Worm (Caenorhabditis elegans) whole organism, L4 larva: ENCODE results near the gene mrps-12.

Experiments
- F10B5.3 ChIP-seq: sonication (generic microtip); optimal IDR thresholded peaks from 2 replicates; lab custom pipeline; 2016; ENCODE audit warnings: mild to moderate bottlenecking, missing genetic modification characterization, missing compliant biosample characterization
- F44E2.7 ChIP-seq: fragments of 200-800 bp; sonication (Bioruptor generic); IDR thresholded peaks from 2 replicates; pipeline ENCODE4 v2.1.2; 2022; ENCODE audit warnings: missing genetic modification characterization, missing compliant biosample characterization
- R02D3.7 ChIP-seq: fragments of 150-350 bp; sonication (generic microtip); optimal IDR thresholded peaks from 3 replicates; lab custom pipeline; 2014; ENCODE audit warnings: missing biosample characterization, missing genetic modification characterization
- T20F7.1 ChIP-seq: fragments of 200-800 bp; sonication (Bioruptor generic); optimal IDR thresholded peaks from 2 replicates; lab custom pipeline; 2018; ENCODE audit warnings: mild to moderate bottlenecking, missing genetic modification characterization, missing compliant biosample characterization
- Y48G9A.11 ChIP-seq: fragments of 200-800 bp; sonication (Bioruptor generic); IDR thresholded peaks from 2 replicates; pipeline ENCODE4 v1.3.6; 2022; ENCODE audit warnings: missing genetic modification reagents, missing genetic modification characterization, missing compliant biosample characterization
- aha-1 ChIP-seq: fragments of 150-350 bp; peaks from one replicate; lab custom pipeline; 2014; ENCODE audit warnings: missing biosample characterization, missing genetic modification characterization
- ama-1 ChIP-seq: fragments of 150-350 bp; optimal IDR thresholded peaks from 2 replicates; lab custom pipeline; 2014; ENCODE audit warnings: inconsistent platforms, mixed read lengths
- arid-1 ChIP-seq: fragments of 200-800 bp; sonication (Bioruptor generic); conservative IDR thresholded peaks from 2 replicates; pipeline ENCODE4 v1.3.6; 2022; ENCODE audit warnings: missing genetic modification reagents, missing genetic modification characterization, missing compliant biosample characterization
- ceh-20 ChIP-seq: fragments of 200-800 bp; sonication (Bioruptor generic); IDR thresholded peaks from 2 replicates; pipeline ENCODE4 v1.3.6; 2022; ENCODE audit warnings: missing genetic modification reagents, missing genetic modification characterization, missing compliant biosample characterization
- ceh-62 ChIP-seq: sonication (generic microtip); optimal IDR thresholded peaks from 2 replicates; lab custom pipeline; 2017; ENCODE audit warnings: missing biosample characterization, missing genetic modification characterization
- ceh-82 ChIP-seq: sonication (generic microtip); optimal IDR thresholded peaks from 2 replicates; lab custom pipeline; 2017; ENCODE audit warnings: missing biosample characterization, missing genetic modification characterization
- dmd-6 ChIP-seq: fragments of 200-800 bp; sonication (Bioruptor generic); IDR thresholded peaks from 2 replicates; pipeline ENCODE4 v1.3.6; 2022; ENCODE audit warnings: missing genetic modification reagents, missing genetic modification characterization, missing compliant biosample characterization
- duxl-1 ChIP-seq: sonication (generic microtip); optimal IDR thresholded peaks from 2 replicates; lab custom pipeline; 2016; ENCODE audit warnings: mild to moderate bottlenecking, missing genetic modification characterization, moderate library complexity, missing compliant biosample characterization; ENCODE audit not compliant: poor library complexity
- dve-1 ChIP-seq: sonication (generic microtip); optimal IDR thresholded peaks from 2 replicates; lab custom pipeline; 2017; ENCODE audit warnings: antibody characterized with exemption, mild to moderate bottlenecking, missing genetic modification characterization, missing compliant biosample characterization; ENCODE audit not compliant: insufficient read depth
- egl-43 ChIP-seq: fragments of 200-800 bp; sonication (Bioruptor generic); IDR thresholded peaks from 2 replicates; pipeline ENCODE4 v1.3.6; 2022; ENCODE audit warnings: missing genetic modification reagents, missing genetic modification characterization, missing compliant biosample characterization
- hlh-11 ChIP-seq: fragments of 200-800 bp; sonication (Bioruptor generic); optimal IDR thresholded peaks from 2 replicates; lab custom pipeline; 2018; ENCODE audit warnings: mild to moderate bottlenecking, missing genetic modification characterization, missing compliant biosample characterization
- lim-7 ChIP-seq: fragments of 200-800 bp; sonication (Bioruptor generic); IDR thresholded peaks from 2 replicates; pipeline ENCODE4 v1.3.6; 2022; ENCODE audit warnings: missing genetic modification characterization, missing compliant biosample characterization
- lin-15B ChIP-seq: fragments of 150-350 bp; sonication (generic microtip); optimal IDR thresholded peaks from 3 replicates; lab custom pipeline; 2014; ENCODE audit warnings: missing biosample characterization, missing genetic modification characterization
- lin-38 ChIP-seq: fragments of 200-800 bp; sonication (Bioruptor generic); IDR thresholded peaks from 2 replicates; pipeline ENCODE4 v1.3.6; 2022; ENCODE audit warnings: missing genetic modification reagents, missing genetic modification characterization, missing compliant biosample characterization
- lsy-2 ChIP-seq, 2 experiments: fragments of 150-350 bp in 1 of 2; sonication (generic microtip) in 1 of 2; optimal IDR thresholded peaks; 2 replicates each; lab custom pipeline; 2014 to 2017; ENCODE audit warnings: missing biosample characterization in 2 of 2, missing genetic modification characterization in 2 of 2
- mdl-1 ChIP-seq, 2 experiments: fragments of 150-350 bp in 1 of 2; sonication (generic microtip) in 1 of 2; optimal IDR thresholded peaks; 2 replicates each; lab custom pipeline; 2014 to 2017; ENCODE audit warnings: missing biosample characterization in 2 of 2, missing genetic modification characterization in 2 of 2
- mdt-29 ChIP-seq: fragments of 200-800 bp; sonication (Bioruptor generic); IDR thresholded peaks from 2 replicates; pipeline ENCODE4 v1.3.6; 2022; ENCODE audit warnings: missing genetic modification reagents, missing genetic modification characterization, missing compliant biosample characterization
- mep-1 ChIP-seq: fragments of 150-350 bp; sonication (generic microtip); optimal IDR thresholded peaks from 3 replicates; lab custom pipeline; 2014; ENCODE audit warnings: missing biosample characterization, missing genetic modification characterization
- nhr-102 ChIP-seq: sonication (generic microtip); optimal IDR thresholded peaks from 2 replicates; lab custom pipeline; 2016; ENCODE audit warnings: mild to moderate bottlenecking, missing genetic modification characterization, moderate library complexity, missing compliant biosample characterization
- nhr-11 ChIP-seq: fragments of 150-350 bp; optimal IDR thresholded peaks from 2 replicates; lab custom pipeline; 2014; ENCODE audit warnings: missing biosample characterization, missing genetic modification characterization
- nhr-237 ChIP-seq: sonication (generic microtip); optimal IDR thresholded peaks from 2 replicates; lab custom pipeline; 2017; ENCODE audit warnings: missing biosample characterization, missing genetic modification characterization
- nhr-28 ChIP-seq: fragments of 150-350 bp; optimal IDR thresholded peaks from 2 replicates; lab custom pipeline; 2014; ENCODE audit warnings: missing biosample characterization, missing genetic modification characterization
- nhr-6 ChIP-seq: fragments of 150-350 bp; optimal IDR thresholded peaks from 2 replicates; lab custom pipeline; 2014; ENCODE audit warnings: missing biosample characterization, missing genetic modification characterization
- nhr-76 ChIP-seq: fragments of 150-350 bp; optimal IDR thresholded peaks from 2 replicates; lab custom pipeline; 2014; ENCODE audit warnings: missing biosample characterization, missing genetic modification characterization
- nhr-77 ChIP-seq: fragments of 150-350 bp; optimal IDR thresholded peaks from 2 replicates; lab custom pipeline; 2014; ENCODE audit warnings: missing biosample characterization, missing genetic modification characterization
- php-3 ChIP-seq: fragments of 200-800 bp; sonication (Bioruptor generic); IDR thresholded peaks from 2 replicates; pipeline ENCODE4 v1.3.6; 2022; ENCODE audit warnings: missing genetic modification reagents, missing genetic modification characterization, missing compliant biosample characterization
- pqm-1 ChIP-seq: sonication (generic microtip); optimal IDR thresholded peaks from 2 replicates; lab custom pipeline; 2017; ENCODE audit warnings: missing biosample characterization, missing genetic modification characterization
- set-16 ChIP-seq: fragments of 200-800 bp; sonication (Bioruptor generic); IDR thresholded peaks from 2 replicates; pipeline ENCODE4 v1.3.6; 2022; ENCODE audit warnings: missing genetic modification reagents, missing genetic modification characterization, missing compliant biosample characterization
- spr-3 ChIP-seq: fragments of 200-800 bp; sonication (Bioruptor generic); optimal IDR thresholded peaks from 2 replicates; lab custom pipeline; 2018; ENCODE audit warnings: mild to moderate bottlenecking, missing genetic modification characterization, missing compliant biosample characterization
- tag-97 ChIP-seq: fragments of 200-800 bp; sonication (Bioruptor generic); IDR thresholded peaks from 2 replicates; pipeline ENCODE4 v1.3.6; 2022; ENCODE audit warnings: missing genetic modification characterization, missing compliant biosample characterization
- tra-1 ChIP-seq: fragments of 200-800 bp; sonication (Bioruptor generic); IDR thresholded peaks from 2 replicates; pipeline ENCODE4 v1.3.6; 2022; ENCODE audit warnings: missing genetic modification reagents, missing genetic modification characterization, missing compliant biosample characterization
- unc-39 ChIP-seq: sonication (generic microtip); optimal IDR thresholded peaks from 2 replicates; lab custom pipeline; 2017; ENCODE audit warnings: missing biosample characterization, missing genetic modification characterization
- unc-62 ChIP-seq, 3 experiments: fragments of 150-350 bp in 1 of 3; sonication (generic microtip); optimal IDR thresholded peaks in 2 of 3; peaks in 1 of 3; 1 replicate in 1 of 3; 2 replicates in 2 of 3; lab custom pipeline; 2014 to 2017; ENCODE audit warnings: missing biosample characterization in 3 of 3, missing genetic modification characterization in 3 of 3, missing genetic modification reagents in 3 of 3, missing genotype in 1 of 3
- zag-1 ChIP-seq: fragments of 150-350 bp; optimal IDR thresholded peaks from 2 replicates; lab custom pipeline; 2014; ENCODE audit warnings: missing biosample characterization, missing genetic modification characterization
- zfp-2 ChIP-seq: sonication (generic microtip); optimal IDR thresholded peaks from 2 replicates; lab custom pipeline; 2016; ENCODE audit warnings: mild to moderate bottlenecking, missing genetic modification characterization, missing compliant biosample characterization
- zip-11 ChIP-seq: fragments of 200-800 bp; sonication (Bioruptor generic); IDR thresholded peaks from 2 replicates; pipeline ENCODE4 v1.3.6; 2022; ENCODE audit warnings: missing genetic modification characterization, missing compliant biosample characterization
- zip-2 ChIP-seq: fragments of 150-350 bp; optimal IDR thresholded peaks from 2 replicates; lab custom pipeline; 2014; ENCODE audit warnings: missing biosample characterization, missing genetic modification characterization
- ztf-7 ChIP-seq: fragments of 150-350 bp; optimal IDR thresholded peaks from 2 replicates; lab custom pipeline; 2014; ENCODE audit warnings: missing biosample characterization, missing genetic modification characterization

Gene mrps-12

ce11 chrV:20789105-20789504 is 48.8 kb upstream of the mrps-12 start, which contains the start of gene tpan-1 (continued):
- TF ChIP-seq T20F7.1 (GFP tag; lab: Kevin White, UChicago) (no peak), zip-2 (tag; lab: Kevin White, UChicago) (no peak), tag-97 (GFP tag; lab: Robert Waterston, UW) (no peak)

- TF ChIP-seq ztf-7 (no peak), duxl-1 (tag; lab: Kevin White, UChicago) (no peak), lsy-2 (tag; optimal IDR thresholded peaks at IDR 0.05; lab: Kevin White, UChicago) (no peak), ceh-82 (no peak), Y48G9A.11 (GFP tag; lab: Robert Waterston, UW) (no peak), pqm-1 (tag; lab: Kevin White, UChicago) (no peak), php-3 (GFP tag; lab: Robert Waterston, UW) (no peak), zfp-2 (tag; lab: Kevin White, UChicago) (no peak), egl-43 (GFP tag; lab: Robert Waterston, UW) (0 out of 2 replicates have a peak, but pooled peaks have one; percentile 39), unc-39 (no peak), tra-1 (GFP tag; lab: Robert Waterston, UW) (no peak), lin-38 (0 out of 2 replicates have a peak, but pooled peaks have one; percentile 5), set-16 (GFP tag; lab: Robert Waterston, UW) (peak; percentile 37; the same call in 1 of the 2 replicates), nhr-77 (tag; lab: Kevin White, UChicago) (no peak), nhr-237 (tag; lab: Kevin White, UChicago) (no peak), F44E2.7 (GFP tag; lab: Robert Waterston, UW) (no peak), mdl-1 (tag; optimal IDR thresholded peaks at IDR 0.05; lab: Kevin White, UChicago) (no peak), hlh-11 (tag; lab: Kevin White, UChicago) (no peak), unc-62 (GFP tag; optimal IDR thresholded peaks at IDR 0.05 in 1 of 2; lab: Kevin White, UChicago) (no peak), unc-62 (tag; optimal IDR thresholded peaks at IDR 0.05; lab: Kevin White, UChicago) (no peak), lin-15B (tag; lab: Kevin White, UChicago) (no peak), ama-1 (lab: Kevin White, UChicago) (no peak), mdt-29 (GFP tag; lab: Robert Waterston, UW) (no peak), arid-1 (no peak), nhr-6 (tag; lab: Kevin White, UChicago) (no peak), R02D3.7 (tag; lab: Kevin White, UChicago) (no peak), mep-1 (tag; lab: Kevin White, UChicago) (no peak), ceh-62 (tag; lab: Kevin White, UChicago) (no peak), F10B5.3 (tag; lab: Kevin White, UChicago) (no peak), nhr-28 (no peak), nhr-102 (no peak), nhr-11 (tag; lab: Kevin White, UChicago) (no peak), T20F7.1 (GFP tag; lab: Kevin White, UChicago) (no peak), spr-3 (GFP tag; lab: Kevin White, UChicago) (no peak), nhr-76 (tag; lab: Kevin White, UChicago) (no peak), dmd-6 (GFP tag; lab: Robert Waterston, UW) (0 out of 2 replicates have a peak, but pooled peaks have one; percentile 7), tag-97 (GFP tag; lab: Robert Waterston, UW) (no peak), lim-7 (GFP tag; lab: Robert Waterston, UW) (no peak), zag-1 (tag; lab: Kevin White, UChicago) (no peak), aha-1 (tag; lab: Kevin White, UChicago) (peak; percentile 84)
Measured at ce11 chrV:20790011-20790410, 47.9 kb upstream of the mrps-12 start, which contains the start of gene Y44A6D.1. Y44A6D.1 (minus strand) TSS chrV:20790033.

- peak; percentile 90 for TF ChIP-seq aha-1 (tag; lab: Kevin White, UChicago)
- TF ChIP-seq zag-1 (tag; lab: Kevin White, UChicago) = peak; percentile 30
- TF ChIP-seq mep-1 (tag; lab: Kevin White, UChicago) = peak; percentile 9
- TF ChIP-seq ceh-20 (GFP tag; lab: Robert Waterston, UW) = no peak
- no peak for TF ChIP-seq zip-11 (GFP tag; lab: Robert Waterston, UW)
- TF ChIP-seq dve-1 (tag; lab: Kevin White, UChicago) = peak; percentile 5
- TF ChIP-seq T20F7.1 (GFP tag; lab: Kevin White, UChicago) = peak; percentile 3
- TF ChIP-seq, all 104 proteins: peak for 5
Measured at ce11 chrV:20790616-20791015, 47.3 kb upstream of the mrps-12 start.
